Worm (Caenorhabditis elegans) whole organism, L4/young adult: ENCODE data around the gene par-5.

Experiments
- W03F9.2 ChIP-seq: fragments of 150-350 bp; optimal IDR thresholded peaks from 2 replicates; lab custom pipeline; 2014; ENCODE audit warnings: missing biosample characterization, missing genetic modification characterization
- dao-5 ChIP-seq: sonication (generic microtip); optimal IDR thresholded peaks from 2 replicates; lab custom pipeline; 2016; ENCODE audit warnings: missing genotype, missing genetic modification characterization, moderate library complexity, missing compliant biosample characterization

ce11 chrIV:11820067-11820913, 1.4 kb downstream of the par-5 start:
- TF ChIP-seq dao-5 = no peak
- no peak for TF ChIP-seq W03F9.2
